Fruit fly (Drosophila melanogaster): ENCODE results near the gene ush.
A peak's percentile ranks its signal among the peaks of the same experiment; 100 is the strongest.

Gene ush

dm6 chr2L:523165-523835 is 47.3 kb downstream of the ush start (continued):
- no peak; the same call in 2 of the 3 replicates for TF ChIP-seq CG14050 (GFP tag; IDR thresholded peaks at IDR 0.05)
- peak; percentile 25 for TF ChIP-seq CG6254 (GFP tag; optimal IDR thresholded peaks at IDR 0.05)
- no peak for TF ChIP-seq lola (GFP tag; optimal IDR thresholded peaks at IDR 0.05)
- peak; percentile 61; the same call in 3 of the 4 replicates for TF ChIP-seq Dll (GFP tag; IDR thresholded peaks at IDR 0.05; ENCODE audit: partially characterized antibody)
- TF ChIP-seq CG2712 (tag; optimal IDR thresholded peaks at IDR 0.05) = peak; percentile 48
- no peak for TF ChIP-seq CG1832 (GFP tag; optimal IDR thresholded peaks at IDR 0.05)
- peak; percentile 77 for TF ChIP-seq bcd (GFP tag; optimal IDR thresholded peaks at IDR 0.05)
- no peak for TF ChIP-seq danr (GFP tag; IDR thresholded peaks at IDR 0.05)
- peak; percentile 9 for TF ChIP-seq maf-S (GFP tag; optimal IDR thresholded peaks at IDR 0.05)
- no peak for TF ChIP-seq HLH3B (GFP tag; IDR thresholded peaks at IDR 0.05)
- TF ChIP-seq unpg (GFP tag; optimal IDR thresholded peaks at IDR 0.05) = peak; percentile 24
- no peak for TF ChIP-seq CG4282 (GFP tag; optimal IDR thresholded peaks at IDR 0.05)
- no peak; the same call in 2 of the 3 replicates for TF ChIP-seq B-H1 (GFP tag; IDR thresholded peaks at IDR 0.05)
- peak in 1 of 2 experiments; percentile 13 for TF ChIP-seq Hr51 (GFP tag; optimal IDR thresholded peaks at IDR 0.05)
- no peak for TF ChIP-seq disco-r (GFP tag; optimal IDR thresholded peaks at IDR 0.05)
- TF ChIP-seq prd (optimal IDR thresholded peaks at IDR 0.05) = no peak
- 0 out of 3 replicates have a peak, but pooled peaks have one; percentile 25 for TF ChIP-seq prd (GFP tag; IDR thresholded peaks at IDR 0.05)
- TF ChIP-seq trh (GFP tag; optimal IDR thresholded peaks at IDR 0.05) = no peak
- TF ChIP-seq Ssrp (tag; optimal IDR thresholded peaks at IDR 0.05) = no peak
- TF ChIP-seq Gsc (GFP tag; IDR thresholded peaks at IDR 0.05) = no peak
- no peak for TF ChIP-seq repo (GFP tag; optimal IDR thresholded peaks at IDR 0.05)
- TF ChIP-seq nom (GFP tag; optimal IDR thresholded peaks at IDR 0.05) = peak; percentile 50
- TF ChIP-seq hbn (GFP tag; IDR thresholded peaks at IDR 0.05; ENCODE audit: partially characterized antibody) = peak; percentile 52; the same call in 1 of the 2 replicates
- TF ChIP-seq sisA (GFP tag; IDR thresholded peaks at IDR 0.05) = no peak
- TF ChIP-seq hth (optimal IDR thresholded peaks at IDR 0.05) = no peak
- TF ChIP-seq zen (tag; optimal IDR thresholded peaks at IDR 0.05) = peak; percentile 12
- TF ChIP-seq CG10209 (GFP tag; optimal IDR thresholded peaks at IDR 0.05) = no peak
- peak; percentile 96 for TF ChIP-seq CG2199 (GFP tag; IDR thresholded peaks at IDR 0.05)
- peak; percentile 70 for TF ChIP-seq abd-A (tag; optimal IDR thresholded peaks at IDR 0.05)
- peak; percentile 1 for TF ChIP-seq CG9817 (tag; optimal IDR thresholded peaks at IDR 0.05)
- TF ChIP-seq Doc2 (GFP tag; IDR thresholded peaks at IDR 0.05) = no peak
- no peak for TF ChIP-seq CG8359 (GFP tag; optimal IDR thresholded peaks at IDR 0.05; ENCODE audit: borderline replicate concordance)
- no peak for TF ChIP-seq CG2875 (GFP tag; optimal IDR thresholded peaks at IDR 0.05)
- TF ChIP-seq BEAF-32 (GFP tag; optimal IDR thresholded peaks at IDR 0.05) = no peak
- TF ChIP-seq Usf (GFP tag; optimal IDR thresholded peaks at IDR 0.05) = no peak
- TF ChIP-seq C15 (GFP tag; IDR thresholded peaks at IDR 0.05) = no peak
- TF ChIP-seq ase (GFP tag; IDR thresholded peaks at IDR 0.05) = no peak
- no peak for TF ChIP-seq Ravus (GFP tag; IDR thresholded peaks at IDR 0.05)
- TF ChIP-seq hb (GFP tag; IDR thresholded peaks at IDR 0.05; ENCODE audit: partially characterized antibody) = no peak
- peak; percentile 49 for TF ChIP-seq lbe (GFP tag; optimal IDR thresholded peaks at IDR 0.05)
- TF ChIP-seq nmo (GFP tag; optimal IDR thresholded peaks at IDR 0.05) = no peak
- TF ChIP-seq H2.0 (GFP tag; IDR thresholded peaks at IDR 0.05) = 0 out of 2 replicates have a peak, but pooled peaks have one; percentile 8
- TF ChIP-seq CG4730 (GFP tag; IDR thresholded peaks at IDR 0.05) = no peak
- TF ChIP-seq ewg (GFP tag; optimal IDR thresholded peaks at IDR 0.05) = peak; percentile 53
- no peak for TF ChIP-seq ERR (GFP tag; optimal IDR thresholded peaks at IDR 0.05)
- TF ChIP-seq CG42726 (GFP tag; IDR thresholded peaks at IDR 0.05; ENCODE audit: partially characterized antibody) = peak; percentile 70
- TF ChIP-seq Hand (GFP tag; optimal IDR thresholded peaks at IDR 0.05) = peak; percentile 19
- no peak for TF ChIP-seq esg (GFP tag; conservative IDR thresholded peaks at IDR 0.05)
- TF ChIP-seq Xrp1 (GFP tag; IDR thresholded peaks at IDR 0.05) = peak; percentile 58

Data from whole organism, embryonic.